Fruit fly (Drosophila melanogaster): ENCODE measurements around the gene CG10801.

DNA sequence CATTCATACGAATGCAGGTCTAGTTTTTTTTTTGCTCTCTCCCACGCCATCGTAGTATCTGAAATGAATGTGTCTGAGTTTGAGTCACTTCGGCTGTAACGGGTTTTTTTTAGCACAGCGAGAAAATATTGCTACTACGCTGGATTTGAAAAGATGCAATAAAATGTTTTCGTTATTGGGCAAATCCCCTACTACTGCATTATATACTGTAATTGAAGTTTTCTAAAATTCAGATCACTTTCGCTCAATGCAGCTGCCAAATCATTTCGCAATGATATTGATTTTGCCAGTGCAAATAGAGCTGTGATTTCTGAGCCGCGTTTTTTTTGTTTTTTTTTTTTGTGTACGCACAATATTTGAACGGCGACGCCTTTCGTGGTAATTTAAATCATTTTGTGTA lies 27.5 kb upstream of the CG10801 start:
- peak; percentile 49 for TF ChIP-seq CG16779 (tag; optimal IDR thresholded peaks at IDR 0.05)
- TF ChIP-seq Gug (GFP tag; IDR thresholded peaks at IDR 0.05) = peak; percentile 84
- peak; percentile 90 for TF ChIP-seq svp (GFP tag)
- TF ChIP-seq CG8632 (GFP tag; optimal IDR thresholded peaks at IDR 0.05) = peak; percentile 77
- TF ChIP-seq esn (GFP tag; optimal IDR thresholded peaks at IDR 0.05) = peak; percentile 81
- peak; percentile 86 for TF ChIP-seq CG8319 (GFP tag; optimal IDR thresholded peaks at IDR 0.05)
- TF ChIP-seq CG32006 (GFP tag; optimal IDR thresholded peaks at IDR 0.05) = peak; percentile 85
- peak; percentile 90 for TF ChIP-seq eg (GFP tag; IDR thresholded peaks at IDR 0.05)
- TF ChIP-seq Sox15 (GFP tag; optimal IDR thresholded peaks at IDR 0.05) = peak; percentile 81
- TF ChIP-seq CG9139 (GFP tag; optimal IDR thresholded peaks at IDR 0.05) = peak; percentile 62
- peak; percentile 50 for TF ChIP-seq Met (GFP tag; optimal IDR thresholded peaks at IDR 0.05)
- TF ChIP-seq ss (GFP tag; optimal IDR thresholded peaks at IDR 0.05) = peak; percentile 47 to 82
- peak; percentile 72 for TF ChIP-seq CG6808 (GFP tag; optimal IDR thresholded peaks at IDR 0.05)
- peak; percentile 78 for TF ChIP-seq dac (GFP tag; optimal IDR thresholded peaks at IDR 0.05)
